Fruit fly (Drosophila melanogaster) Kc167 (cell line): Measurements from ENCODE around the gene Toll-6.

Experiments
- insv ChIP-seq: fragments of >200 bp; optimal IDR thresholded peaks from 3 replicates; lab custom pipeline; 2018; ENCODE audit warnings: missing external identifiers
- psq ChIP-seq: fragments of >200 bp; optimal IDR thresholded peaks from 2 replicates; lab custom pipeline; 2017; ENCODE audit warnings: missing external identifiers

dm6 chr3L:15321001-15321438 lies 15.5 kb upstream of the Toll-6 start:
- TF ChIP-seq insv (lab: Kevin White, UChicago) (no peak), psq (no peak)
